Fruit fly (Drosophila melanogaster) whole organism, embryonic: ENCODE measurements around the gene Sf3b1.

Experiments used
- Ada2b ChIP-seq: fragments of 200-800 bp; sonication (Bioruptor generic); IDR thresholded peaks from 2 replicates; pipeline ENCODE4 v1.3.6; 2022; ENCODE audit warnings: missing biosample characterization, missing genetic modification characterization
- CG10321 ChIP-seq: fragments of 200-800 bp; sonication (Bioruptor generic); IDR thresholded peaks from 2 replicates; pipeline ENCODE4 v1.3.6; 2022; ENCODE audit warnings: missing biosample characterization, missing genetic modification characterization
- CG10462 ChIP-seq: fragments of 200-800 bp; sonication (Bioruptor generic); optimal IDR thresholded peaks from 2 replicates; lab custom pipeline; 2016; ENCODE audit warnings: missing biosample characterization, missing genetic modification characterization
- CG10543 ChIP-seq: fragments of 200-800 bp; sonication (Bioruptor generic); optimal IDR thresholded peaks from 3 replicates; lab custom pipeline; 2017; ENCODE audit warnings: missing biosample characterization, mild to moderate bottlenecking, missing genetic modification characterization, moderate library complexity
- CG15479 ChIP-seq: fragments of 200-800 bp; sonication (Bioruptor generic); optimal IDR thresholded peaks from 3 replicates; lab custom pipeline; 2019; ENCODE audit warnings: missing biosample characterization, mild to moderate bottlenecking, missing genetic modification characterization, moderate library complexity
- CG1832 ChIP-seq: fragments of 200-800 bp; sonication (Bioruptor generic); optimal IDR thresholded peaks from 2 replicates; lab custom pipeline; 2017; ENCODE audit warnings: missing biosample characterization, mild to moderate bottlenecking, missing genetic modification characterization, inconsistent platforms
- CG31224 ChIP-seq: fragments of 200-800 bp; sonication (Bioruptor generic); IDR thresholded peaks from 2 replicates; pipeline ENCODE4 v1.3.6; 2022; ENCODE audit warnings: missing biosample characterization, missing genetic modification characterization
- CG32532 ChIP-seq: fragments of 200-800 bp; sonication (Bioruptor generic); IDR thresholded peaks from 2 replicates; pipeline ENCODE4 v1.3.6; 2022; ENCODE audit warnings: missing biosample characterization, missing genetic modification characterization
- CG4282 ChIP-seq: fragments of 200-800 bp; sonication (Bioruptor generic); optimal IDR thresholded peaks from 2 replicates; lab custom pipeline; 2016; ENCODE audit warnings: missing biosample characterization, missing genetic modification characterization
- CG4360 ChIP-seq: fragments of 200-800 bp; sonication (Bioruptor generic); IDR thresholded peaks from 2 replicates; pipeline ENCODE4 v1.3.6; 2022; ENCODE audit warnings: missing biosample characterization, missing genetic modification characterization
- CG4424 ChIP-seq: fragments of 200-800 bp; sonication (Bioruptor generic); optimal IDR thresholded peaks from 3 replicates; lab custom pipeline; 2016; ENCODE audit warnings: missing biosample characterization, missing genetic modification characterization
- CG4730 ChIP-seq: fragments of 200-800 bp; sonication (Bioruptor generic); IDR thresholded peaks from 2 replicates; pipeline ENCODE4 v1.3.6; 2022; ENCODE audit warnings: missing biosample characterization, missing genetic modification characterization
- CG6689 ChIP-seq: fragments of 200-800 bp; sonication (Bioruptor generic); IDR thresholded peaks from 2 replicates; pipeline ENCODE4 v1.3.6; 2022; ENCODE audit warnings: missing biosample characterization, missing genetic modification characterization
- CG7745 ChIP-seq: fragments of 200-800 bp; sonication (Bioruptor generic); optimal IDR thresholded peaks from 2 replicates; lab custom pipeline; 2018; ENCODE audit warnings: missing biosample characterization, mild to moderate bottlenecking, missing genetic modification characterization, moderate library complexity
- CG7928 ChIP-seq: fragments of 200-800 bp; sonication (Bioruptor generic); optimal IDR thresholded peaks from 2 replicates; lab custom pipeline; 2017; ENCODE audit warnings: missing biosample characterization, mild to moderate bottlenecking, missing genetic modification characterization
- CG8089 ChIP-seq: fragments of 200-800 bp; sonication (Bioruptor generic); optimal IDR thresholded peaks from 3 replicates; lab custom pipeline; 2016; ENCODE audit warnings: missing biosample characterization, missing genetic modification characterization
- CG8290 ChIP-seq, 3 experiments: fragments of 200-800 bp; sonication (Bioruptor generic); optimal IDR thresholded peaks; 2 replicates each; lab custom pipeline; 2016 to 2019; ENCODE audit warnings: missing biosample characterization in 3 of 3, missing genetic modification characterization in 3 of 3, mild to moderate bottlenecking in 2 of 3, moderate library complexity in 1 of 3
- CG8924 ChIP-seq: fragments of 200-800 bp; optimal IDR thresholded peaks from 3 replicates; lab custom pipeline; 2019; ENCODE audit warnings: missing biosample characterization, mild to moderate bottlenecking, missing genetic modification characterization, moderate library complexity
- CG8944 ChIP-seq: fragments of 200-800 bp; sonication (Bioruptor generic); optimal IDR thresholded peaks from 3 replicates; lab custom pipeline; 2016; ENCODE audit warnings: missing biosample characterization, missing genetic modification characterization
- CG9876 ChIP-seq: fragments of 200-800 bp; sonication (Bioruptor generic); optimal IDR thresholded peaks from 2 replicates; lab custom pipeline; 2016; ENCODE audit warnings: missing biosample characterization, missing genetic modification characterization
- Ets65A ChIP-seq: fragments of 200-800 bp; sonication (Bioruptor generic); peaks from one replicate; lab custom pipeline; 2016; ENCODE audit warnings: missing biosample characterization, missing genetic modification characterization
- HLH4C ChIP-seq: fragments of 200-800 bp; sonication (Bioruptor generic); IDR thresholded peaks from 3 replicates; pipeline ENCODE4 v1.3.6; 2022; ENCODE audit warnings: missing biosample characterization, missing genetic modification characterization; ENCODE audit not compliant: partially characterized antibody
- HLH54F ChIP-seq: fragments of 200-800 bp; sonication (Bioruptor generic); optimal IDR thresholded peaks from 3 replicates; lab custom pipeline; 2016; ENCODE audit warnings: missing biosample characterization, missing genetic modification characterization
- HLHmδ ChIP-seq: fragments of 200-800 bp; sonication (Bioruptor generic); optimal IDR thresholded peaks from 2 replicates; lab custom pipeline; 2018; ENCODE audit warnings: missing biosample characterization, mild to moderate bottlenecking, missing genetic modification characterization, moderate library complexity
- Hr78 ChIP-seq, 2 experiments: fragments of 200-800 bp in 1 of 2; fragments of >200 bp in 1 of 2; sonication (Bioruptor generic) in 1 of 2; optimal IDR thresholded peaks; 2 replicates each; lab custom pipeline; 2017 to 2019; ENCODE audit warnings: missing biosample characterization in 2 of 2, missing genetic modification characterization in 2 of 2, mild to moderate bottlenecking in 1 of 2, moderate library complexity in 1 of 2
- NC2α ChIP-seq: fragments of 200-800 bp; sonication (Bioruptor generic); optimal IDR thresholded peaks from 2 replicates; lab custom pipeline; 2016; ENCODE audit warnings: missing biosample characterization, missing genetic modification characterization
- NFAT ChIP-seq: fragments of 200-800 bp; sonication (Bioruptor generic); IDR thresholded peaks from 2 replicates; pipeline ENCODE4 v1.3.6; 2022; ENCODE audit warnings: missing biosample characterization, missing genetic modification characterization
- NK7.1 ChIP-seq: fragments of 200-800 bp; sonication (Bioruptor generic); optimal IDR thresholded peaks from 3 replicates; lab custom pipeline; 2016; ENCODE audit warnings: missing biosample characterization, missing genetic modification characterization
- Ptx1 ChIP-seq: fragments of 200-800 bp; sonication (Bioruptor generic); IDR thresholded peaks from 2 replicates; pipeline ENCODE4 v1.3.6; 2022; ENCODE audit warnings: missing biosample characterization, missing genetic modification characterization
- Sox102F ChIP-seq: fragments of 200-800 bp; sonication (Bioruptor generic); optimal IDR thresholded peaks from 2 replicates; lab custom pipeline; 2018; ENCODE audit warnings: missing biosample characterization, mild to moderate bottlenecking, missing genetic modification characterization, moderate library complexity
- Spps ChIP-seq: fragments of 200-800 bp; sonication (Bioruptor generic); optimal IDR thresholded peaks from 2 replicates; lab custom pipeline; 2018; ENCODE audit warnings: missing biosample characterization, mild to moderate bottlenecking, missing genetic modification characterization
- ab ChIP-seq: fragments of 200-800 bp; sonication (Bioruptor generic); optimal IDR thresholded peaks from 2 replicates; lab custom pipeline; 2016; ENCODE audit warnings: missing biosample characterization, missing genetic modification characterization
- ato ChIP-seq: fragments of 200-800 bp; sonication (Bioruptor generic); IDR thresholded peaks from 2 replicates; pipeline ENCODE4 v1.3.6; 2022; ENCODE audit warnings: missing biosample characterization, missing genetic modification characterization; ENCODE audit not compliant: partially characterized antibody
- cg ChIP-seq: fragments of 200-800 bp; sonication (Bioruptor generic); optimal IDR thresholded peaks from 3 replicates; lab custom pipeline; 2019; ENCODE audit warnings: missing biosample characterization, mild to moderate bottlenecking, missing genetic modification characterization, moderate library complexity
- crc ChIP-seq: fragments of 200-800 bp; sonication (Bioruptor generic); optimal IDR thresholded peaks from 2 replicates; lab custom pipeline; 2016; ENCODE audit warnings: missing biosample characterization, missing genetic modification characterization
- dysf ChIP-seq: fragments of 200-800 bp; sonication (Bioruptor generic); IDR thresholded peaks from 3 replicates; pipeline ENCODE4 v1.3.6; 2022; ENCODE audit warnings: missing biosample characterization, missing genetic modification characterization
- gcm2 ChIP-seq: fragments of 200-800 bp; sonication (Bioruptor generic); optimal IDR thresholded peaks from 2 replicates; lab custom pipeline; 2016; ENCODE audit warnings: missing biosample characterization, missing genetic modification characterization
- ham ChIP-seq: fragments of 200-800 bp; sonication (Bioruptor generic); IDR thresholded peaks from 2 replicates; pipeline ENCODE4 v1.3.6; 2022; ENCODE audit warnings: missing biosample characterization, missing genetic modification characterization
- mam ChIP-seq: fragments of 200-800 bp; sonication (Bioruptor generic); optimal IDR thresholded peaks from 3 replicates; lab custom pipeline; 2016; ENCODE audit warnings: missing biosample characterization, missing genetic modification characterization
- mld ChIP-seq: fragments of 200-800 bp; sonication (Bioruptor generic); IDR thresholded peaks from 3 replicates; pipeline ENCODE4 v1.3.6; 2022; ENCODE audit warnings: missing biosample characterization, missing genetic modification characterization; ENCODE audit not compliant: partially characterized antibody
- ranshi ChIP-seq: fragments of 200-800 bp; sonication (Bioruptor generic); IDR thresholded peaks from 2 replicates; pipeline ENCODE4 v1.3.6; 2022; ENCODE audit warnings: missing biosample characterization, missing genetic modification characterization
- sc ChIP-seq, 3 experiments: fragments of >200 bp in 2 of 3; fragments of 200-800 bp in 1 of 3; sonication (Bioruptor generic) in 1 of 3; optimal IDR thresholded peaks; 2 replicates in 2 of 3; 3 replicates in 1 of 3; lab custom pipeline; 2017; ENCODE audit warnings: mild to moderate bottlenecking in 1 of 3, missing biosample characterization in 1 of 3, missing genetic modification characterization in 1 of 3, missing genetic modification reagents in 1 of 3
- sisA ChIP-seq: fragments of 200-800 bp; sonication (Bioruptor generic); IDR thresholded peaks from 2 replicates; pipeline ENCODE4 v1.3.6; 2022; ENCODE audit warnings: missing biosample characterization, missing genetic modification characterization
- sob ChIP-seq: fragments of 200-800 bp; sonication (Bioruptor generic); IDR thresholded peaks from 2 replicates; pipeline ENCODE4 v1.3.6; 2022; ENCODE audit warnings: missing biosample characterization, missing genetic modification characterization
- ssp ChIP-seq: fragments of 200-800 bp; sonication (Bioruptor generic); IDR thresholded peaks from 2 replicates; pipeline ENCODE4 v1.3.6; 2022; ENCODE audit warnings: missing biosample characterization, missing genetic modification characterization
- tap ChIP-seq: fragments of 200-800 bp; optimal IDR thresholded peaks from 3 replicates; lab custom pipeline; 2019; ENCODE audit warnings: missing biosample characterization, mild to moderate bottlenecking, missing genetic modification characterization, moderate library complexity
- tio ChIP-seq: fragments of 200-800 bp; sonication (Bioruptor generic); optimal IDR thresholded peaks from 2 replicates; lab custom pipeline; 2017; ENCODE audit warnings: missing biosample characterization, missing genetic modification characterization, inconsistent platforms
- twi ChIP-seq: fragments of 200-800 bp; optimal IDR thresholded peaks from 2 replicates; lab custom pipeline; 2019; ENCODE audit warnings: missing biosample characterization, mild to moderate bottlenecking, missing genetic modification characterization, moderate library complexity
- zfh1 ChIP-seq: fragments of 200-800 bp; sonication (Bioruptor generic); IDR thresholded peaks from 3 replicates; pipeline ENCODE4 v1.3.6; 2022; ENCODE audit warnings: missing biosample characterization, missing genetic modification characterization

Sf3b1 gene

dm6 chr2L:521001-521827 is 46.9 kb upstream of the Sf3b1 start (continued):
- TF ChIP-seq CG6689 (no peak), zfh1 (GFP tag; lab: Robert Waterston, UW) (no peak), CG10321 (peak; percentile 88), mam (GFP tag; lab: Kevin White, UChicago) (no peak), Ptx1 (GFP tag; lab: Robert Waterston, UW) (0 out of 2 replicates have a peak, but pooled peaks have one; percentile 8), gcm2 (GFP tag; lab: Kevin White, UChicago) (no peak), tio (GFP tag; lab: Kevin White, UChicago) (no peak), cg (GFP tag; lab: Kevin White, UChicago) (peak; percentile 65), HLHmδ (no peak), CG8924 (tag; lab: Kevin White, UChicago) (peak; percentile 24), CG32532 (GFP tag; lab: Robert Waterston, UW) (no peak), CG4282 (GFP tag; lab: Kevin White, UChicago) (no peak), CG8944 (GFP tag; lab: Kevin White, UChicago) (no peak), dysf (GFP tag; lab: Robert Waterston, UW) (no peak), CG15479 (GFP tag; lab: Kevin White, UChicago) (peak; percentile 56), CG8089 (GFP tag; lab: Kevin White, UChicago) (no peak), Sox102F (GFP tag; lab: Kevin White, UChicago) (peak; percentile 10), ssp (no peak), Hr78 (GFP tag; optimal IDR thresholded peaks at IDR 0.05; lab: Kevin White, UChicago) (no peak), CG8290 (GFP tag; optimal IDR thresholded peaks at IDR 0.05; lab: Kevin White, UChicago) (no peak), CG8290 (tag; optimal IDR thresholded peaks at IDR 0.05; lab: Kevin White, UChicago) (no peak), Ada2b (GFP tag; lab: Robert Waterston, UW) (no peak), CG1832 (GFP tag; lab: Kevin White, UChicago) (peak; percentile 65), mld (GFP tag; lab: Robert Waterston, UW) (no peak), ranshi (GFP tag; lab: Robert Waterston, UW) (no peak), Spps (tag; lab: Kevin White, UChicago) (no peak), NK7.1 (no peak), CG4360 (GFP tag; lab: Robert Waterston, UW) (peak; percentile 89), twi (tag; lab: Kevin White, UChicago) (no peak), sob (GFP tag; lab: Robert Waterston, UW) (no peak), NC2α (no peak), CG10543 (no peak), CG7745 (tag; lab: Kevin White, UChicago) (peak; percentile 59), CG4730 (GFP tag; lab: Robert Waterston, UW) (no peak), CG9876 (GFP tag; lab: Kevin White, UChicago) (no peak), crc (GFP tag; lab: Kevin White, UChicago) (no peak), tap (tag; lab: Kevin White, UChicago) (peak; percentile 36), CG10462 (GFP tag; lab: Kevin White, UChicago) (no peak)

- no peak for TF ChIP-seq HLH4C (GFP tag; lab: Robert Waterston, UW)
- no peak for TF ChIP-seq sc (optimal IDR thresholded peaks at IDR 0.05; lab: Kevin White, UChicago)
- peak; percentile 73 for TF ChIP-seq sc (GFP tag; optimal IDR thresholded peaks at IDR 0.05; lab: Kevin White, UChicago)
- peak; percentile 34; the same call in 1 of the 2 replicates for TF ChIP-seq NFAT (GFP tag; lab: Robert Waterston, UW)
- TF ChIP-seq CG31224, result peak; percentile 62
- no peak for TF ChIP-seq ato (GFP tag; lab: Robert Waterston, UW)
- no peak for TF ChIP-seq ham (GFP tag; lab: Robert Waterston, UW)
- TF ChIP-seq CG4424 (GFP tag; lab: Kevin White, UChicago), result peak; percentile 86
- TF ChIP-seq ab, result peak; percentile 19
- TF ChIP-seq Ets65A, result peak; percentile 2
- no peak for TF ChIP-seq CG7928 (GFP tag; lab: Kevin White, UChicago)
- peak; percentile 24 for TF ChIP-seq HLH54F (GFP tag; lab: Kevin White, UChicago)
- peak; percentile 83 for TF ChIP-seq sisA (GFP tag; lab: Robert Waterston, UW)
These were observed 46.1 kb upstream of the Sf3b1 start for dm6 chr2L:521940-522632.
